Worm (Caenorhabditis elegans): ENCODE results near the gene Y22D7AR.7.

ce11 chrIII:1705799-1706198 lies 17.9 kb upstream of the Y22D7AR.7 start, which contains the start of the genes fbxa-13 and Y22D7AR.2:
- TF ChIP-seq elt-2 (tag; optimal IDR thresholded peaks at IDR 0.05): no peak
- no peak for TF ChIP-seq ama-1 (optimal IDR thresholded peaks at IDR 0.05)
- no peak for TF ChIP-seq odd-2 (tag; optimal IDR thresholded peaks at IDR 0.05)
- TF ChIP-seq ceh-2 (tag; optimal IDR thresholded peaks at IDR 0.05): no peak
- no peak for TF ChIP-seq hlh-30 (tag; optimal IDR thresholded peaks at IDR 0.05; ENCODE audit: insufficient read depth)
- no peak for TF ChIP-seq C38D4.7 (GFP tag; optimal IDR thresholded peaks at IDR 0.05)
- no peak for TF ChIP-seq dmd-4 (tag; optimal IDR thresholded peaks at IDR 0.05; ENCODE audit: borderline replicate concordance)
- TF ChIP-seq ceh-45 (GFP tag; IDR thresholded peaks at IDR 0.05): no peak
- TF ChIP-seq lin-11 (tag; optimal IDR thresholded peaks at IDR 0.05): no peak
- no peak for TF ChIP-seq Y22D7AL.16 (tag; optimal IDR thresholded peaks at IDR 0.05)
